Worm (Caenorhabditis elegans): Measurements from ENCODE around the gene mdh-1.
A peak's percentile ranks its signal among the peaks of the same experiment; 100 is the strongest.

Gene mdh-1

DNA sequence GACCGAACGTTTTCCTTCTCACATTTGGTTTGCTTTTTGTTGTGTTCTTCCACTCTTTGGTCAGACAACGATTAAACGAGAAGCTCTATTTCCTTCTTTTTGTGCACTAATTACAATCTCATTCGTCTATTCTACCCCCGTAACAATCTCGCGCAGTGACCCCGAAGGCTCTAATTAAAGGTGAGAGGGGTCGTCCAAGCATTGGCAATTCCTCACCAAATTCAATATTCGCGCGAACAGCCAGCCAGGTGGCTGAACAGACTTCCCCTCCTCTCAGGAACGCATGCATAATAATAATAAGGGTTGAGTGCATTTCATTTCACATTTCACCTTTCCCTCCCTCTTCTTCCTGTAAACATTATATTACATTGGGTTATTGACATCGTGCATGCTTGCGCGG, 31.2 kb downstream of the mdh-1 start:
- TF ChIP-seq unc-42 (tag; optimal IDR thresholded peaks at IDR 0.05) (peak; percentile 6), tbx-2 (tag; optimal IDR thresholded peaks at IDR 0.05) (peak; percentile 45), sdc-2 (tag; optimal IDR thresholded peaks at IDR 0.05) (no peak), pag-3 (tag; optimal IDR thresholded peaks at IDR 0.05; ENCODE audit: borderline replicate concordance) (no peak), ceh-31 (tag; optimal IDR thresholded peaks at IDR 0.05) (peak; percentile 62), ref-2 (tag; optimal IDR thresholded peaks at IDR 0.05) (peak; percentile 14), dmd-4 (tag; optimal IDR thresholded peaks at IDR 0.05; ENCODE audit: borderline replicate concordance) (no peak), unc-3 (GFP tag; conservative IDR thresholded peaks at IDR 0.05) (no peak), unc-3 (tag; optimal IDR thresholded peaks at IDR 0.05) (no peak)

DNA sequence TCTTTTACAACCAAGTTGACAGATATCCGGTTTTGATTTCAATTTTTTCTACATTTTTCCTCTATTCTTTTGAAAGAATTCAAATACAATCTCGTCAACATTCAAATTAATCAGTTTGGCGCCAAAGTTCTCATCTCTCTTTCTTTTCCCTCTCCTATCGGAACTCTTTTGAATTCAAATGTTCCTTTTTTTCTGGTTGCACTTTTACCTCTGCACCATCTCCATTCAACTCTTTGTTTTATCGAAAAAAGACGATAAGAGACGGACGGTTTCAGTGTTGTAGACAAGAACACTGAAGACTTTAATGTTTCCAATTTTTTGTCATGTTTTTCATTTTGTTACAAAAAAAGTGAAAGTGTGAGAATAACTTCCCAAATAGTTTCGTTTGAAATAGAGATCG, 40.3 kb downstream of the mdh-1 start:
- TF ChIP-seq unc-42 (tag; optimal IDR thresholded peaks at IDR 0.05) (no peak), F13H6.1 (tag; optimal IDR thresholded peaks at IDR 0.05) (no peak), pag-3 (tag; optimal IDR thresholded peaks at IDR 0.05; ENCODE audit: borderline replicate concordance) (no peak), rnt-1 (tag; optimal IDR thresholded peaks at IDR 0.05) (no peak), ceh-31 (tag; optimal IDR thresholded peaks at IDR 0.05) (no peak), hlh-15 (tag; optimal IDR thresholded peaks at IDR 0.05) (no peak)

DNA sequence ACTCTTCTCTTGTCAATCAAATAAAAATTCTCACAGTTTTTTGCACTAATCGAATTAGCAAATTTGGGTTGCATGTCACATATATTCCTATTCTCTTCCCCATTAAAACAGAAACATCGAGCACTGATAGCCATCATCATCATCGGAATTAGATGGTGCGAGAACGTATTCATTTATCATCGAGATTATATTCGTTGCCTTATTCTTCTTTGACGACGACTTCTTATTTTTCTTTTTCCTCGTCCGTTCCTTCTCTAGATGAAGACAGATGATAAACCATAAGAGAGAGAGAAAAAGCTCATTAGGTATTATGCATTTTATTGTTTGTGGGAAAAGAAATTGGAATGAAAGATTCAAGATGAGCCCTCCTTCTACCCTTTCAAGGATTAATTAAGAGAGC, 45.1 kb downstream of the mdh-1 start:
- no peak for TF ChIP-seq nfya-1 (tag; optimal IDR thresholded peaks at IDR 0.05)
- TF ChIP-seq ahr-1 (tag; optimal IDR thresholded peaks at IDR 0.05), result no peak
- TF ChIP-seq pag-3 (tag; optimal IDR thresholded peaks at IDR 0.05; ENCODE audit: borderline replicate concordance), result no peak
- no peak for TF ChIP-seq hlh-6 (tag; optimal IDR thresholded peaks at IDR 0.05)
- TF ChIP-seq elt-4 (tag; optimal IDR thresholded peaks at IDR 0.05), result no peak
- no peak for TF ChIP-seq ceh-2 (tag; optimal IDR thresholded peaks at IDR 0.05)
- TF ChIP-seq ets-4 (tag; optimal IDR thresholded peaks at IDR 0.05), result no peak
- TF ChIP-seq ceh-19 (GFP tag; optimal IDR thresholded peaks at IDR 0.05), result no peak
- no peak for TF ChIP-seq C08G9.2 (tag; optimal IDR thresholded peaks at IDR 0.05)
- TF ChIP-seq K09A11.1 (tag; optimal IDR thresholded peaks at IDR 0.05; ENCODE audit: insufficient read depth), result no peak
- no peak for TF ChIP-seq tbx-7 (tag; optimal IDR thresholded peaks at IDR 0.05)
- no peak for TF ChIP-seq ceh-18 (tag; optimal IDR thresholded peaks at IDR 0.05)
- TF ChIP-seq ceh-34 (tag; optimal IDR thresholded peaks at IDR 0.05), result no peak
- no peak for TF ChIP-seq ceh-9 (tag; optimal IDR thresholded peaks at IDR 0.05)
- no peak for TF ChIP-seq unc-55 (GFP tag; optimal IDR thresholded peaks at IDR 0.05)
- TF ChIP-seq pat-9 (tag; optimal IDR thresholded peaks at IDR 0.05), result no peak
- TF ChIP-seq sox-2 (GFP tag; IDR thresholded peaks at IDR 0.05), result no peak

DNA sequence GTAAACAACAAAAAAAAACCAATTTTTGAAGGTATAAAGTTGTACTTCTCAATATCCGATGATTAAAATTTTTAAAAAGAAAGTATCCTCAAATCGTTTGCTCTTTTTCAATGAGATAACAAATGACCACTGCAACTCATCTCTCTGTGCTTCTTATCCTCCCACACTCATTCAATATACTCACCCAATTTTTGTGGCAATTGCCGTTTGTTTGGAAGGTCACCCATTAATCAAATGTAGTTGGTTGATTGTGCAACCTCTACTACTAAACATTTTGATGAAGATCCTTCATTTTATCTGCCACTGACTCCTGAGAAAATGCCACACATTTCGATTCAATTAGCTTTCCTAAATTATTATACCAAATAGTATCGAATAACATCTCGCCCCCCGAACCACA, 48.6 kb downstream of the mdh-1 start:
- TF ChIP-seq ceh-19 (GFP tag; optimal IDR thresholded peaks at IDR 0.05), result peak; percentile 45
- no peak for TF ChIP-seq ceh-18 (tag; optimal IDR thresholded peaks at IDR 0.05)
